Fruit fly (Drosophila melanogaster) whole organism, embryonic: Measurements from ENCODE around the gene Vti1a.

Experiments
- Atf-2 ChIP-seq: fragments of 200-800 bp; sonication (Bioruptor generic); optimal IDR thresholded peaks from 2 replicates; lab custom pipeline; 2016; ENCODE audit warnings: missing biosample characterization, missing genetic modification characterization
- Awh ChIP-seq: fragments of 200-800 bp; sonication (Bioruptor generic); IDR thresholded peaks from 2 replicates; pipeline ENCODE4, ENCODE4 v1.3.6; 2022; ENCODE audit warnings: missing biosample characterization, missing genetic modification characterization
- CG12299 ChIP-seq: fragments of 200-800 bp; sonication (Bioruptor generic); optimal IDR thresholded peaks from 2 replicates; lab custom pipeline; 2018; ENCODE audit warnings: missing biosample characterization, mild to moderate bottlenecking, missing genetic modification characterization
- CG12942 ChIP-seq: fragments of 200-800 bp; sonication (Bioruptor generic); optimal IDR thresholded peaks from 3 replicates; lab custom pipeline; 2016; ENCODE audit warnings: missing biosample characterization, missing genetic modification characterization
- CG13123 ChIP-seq: fragments of 200-800 bp; sonication (Bioruptor generic); optimal IDR thresholded peaks from 2 replicates; lab custom pipeline; 2016; ENCODE audit warnings: missing biosample characterization, missing genetic modification characterization
- CG1529 ChIP-seq: fragments of 200-800 bp; sonication (Bioruptor generic); optimal IDR thresholded peaks from 3 replicates; lab custom pipeline; 2018; ENCODE audit warnings: missing biosample characterization, missing genetic modification characterization
- CG1602 ChIP-seq: fragments of 200-800 bp; sonication (Bioruptor generic); optimal IDR thresholded peaks from 3 replicates; lab custom pipeline; 2016; ENCODE audit warnings: missing biosample characterization, missing genetic modification characterization
- CG17612 ChIP-seq: fragments of 200-800 bp; sonication (Bioruptor generic); IDR thresholded peaks from 2 replicates; pipeline ENCODE4 v1.3.6; 2022; ENCODE audit warnings: missing biosample characterization, missing genetic modification characterization
- CG18619 ChIP-seq: fragments of 200-800 bp; sonication (Bioruptor generic); optimal IDR thresholded peaks from 3 replicates; lab custom pipeline; 2017; ENCODE audit warnings: missing biosample characterization, mild to moderate bottlenecking, missing genetic modification characterization
- CG2202 ChIP-seq: fragments of 200-800 bp; sonication (Bioruptor generic); optimal IDR thresholded peaks from 2 replicates; lab custom pipeline; 2018; ENCODE audit warnings: missing biosample characterization, mild to moderate bottlenecking, missing genetic modification characterization
- CG2875 ChIP-seq: fragments of 200-800 bp; sonication (Bioruptor generic); optimal IDR thresholded peaks from 2 replicates; lab custom pipeline; 2017; ENCODE audit warnings: missing biosample characterization, mild to moderate bottlenecking, missing genetic modification characterization, missing genetic modification reagents
- CG31224 ChIP-seq: fragments of 200-800 bp; sonication (Bioruptor generic); IDR thresholded peaks from 2 replicates; pipeline ENCODE4 v1.3.6; 2022; ENCODE audit warnings: missing biosample characterization, missing genetic modification characterization
- CG32772 ChIP-seq: fragments of 200-800 bp; sonication (Bioruptor generic); IDR thresholded peaks from 2 replicates; pipeline ENCODE4 v1.3.6; 2022; ENCODE audit warnings: missing biosample characterization, missing genetic modification characterization
- CG3407 ChIP-seq: fragments of 200-800 bp; sonication (Bioruptor generic); optimal IDR thresholded peaks from 2 replicates; lab custom pipeline; 2018; ENCODE audit warnings: missing biosample characterization, mild to moderate bottlenecking, missing genetic modification characterization
- CG34422 ChIP-seq: fragments of 200-800 bp; sonication (Bioruptor generic); IDR thresholded peaks from 3 replicates; pipeline ENCODE4 v1.3.6; 2022; ENCODE audit warnings: missing biosample characterization, missing genetic modification characterization
- CG4360 ChIP-seq: fragments of 200-800 bp; sonication (Bioruptor generic); IDR thresholded peaks from 2 replicates; pipeline ENCODE4 v1.3.6; 2022; ENCODE audit warnings: missing biosample characterization, missing genetic modification characterization
- CG4730 ChIP-seq: fragments of 200-800 bp; sonication (Bioruptor generic); IDR thresholded peaks from 2 replicates; pipeline ENCODE4 v1.3.6; 2022; ENCODE audit warnings: missing biosample characterization, missing genetic modification characterization
- CG5180 ChIP-seq: fragments of 200-800 bp; sonication (Bioruptor generic); optimal IDR thresholded peaks from 3 replicates; lab custom pipeline; 2017; ENCODE audit warnings: missing biosample characterization, missing genetic modification characterization, mild to moderate bottlenecking, moderate library complexity, missing genetic modification reagents
- CG6175 ChIP-seq: fragments of 200-800 bp; sonication (Bioruptor generic); IDR thresholded peaks from 3 replicates; pipeline ENCODE4 v1.3.6; 2022; ENCODE audit warnings: missing biosample characterization, missing genetic modification characterization
- CG8281 ChIP-seq: fragments of 200-800 bp; sonication (Bioruptor generic); optimal IDR thresholded peaks from 2 replicates; lab custom pipeline; 2018; ENCODE audit warnings: missing biosample characterization, mild to moderate bottlenecking, missing genetic modification characterization, moderate library complexity
- CG9876 ChIP-seq: fragments of 200-800 bp; sonication (Bioruptor generic); optimal IDR thresholded peaks from 2 replicates; lab custom pipeline; 2016; ENCODE audit warnings: missing biosample characterization, missing genetic modification characterization
- D19A ChIP-seq: fragments of 200-800 bp; optimal IDR thresholded peaks from 3 replicates; lab custom pipeline; 2019; ENCODE audit warnings: missing biosample characterization, mild to moderate bottlenecking, missing genetic modification characterization, moderate library complexity
- Fer2 ChIP-seq: fragments of 200-800 bp; sonication (Bioruptor generic); optimal IDR thresholded peaks from 2 replicates; lab custom pipeline; 2018; ENCODE audit warnings: missing biosample characterization, mild to moderate bottlenecking, missing genetic modification characterization, moderate library complexity
- HLHmδ ChIP-seq: fragments of 200-800 bp; sonication (Bioruptor generic); optimal IDR thresholded peaks from 2 replicates; lab custom pipeline; 2018; ENCODE audit warnings: missing biosample characterization, mild to moderate bottlenecking, missing genetic modification characterization, moderate library complexity
- Hr51 ChIP-seq, 2 experiments: fragments of 200-800 bp; sonication (Bioruptor generic); optimal IDR thresholded peaks; 2 replicates in 1 of 2; 3 replicates in 1 of 2; lab custom pipeline; 2016 to 2018; ENCODE audit warnings: missing biosample characterization in 2 of 2, missing genetic modification characterization in 2 of 2, mild to moderate bottlenecking in 1 of 2, moderate library complexity in 1 of 2
- Lpt ChIP-seq: fragments of >200 bp; optimal IDR thresholded peaks from 2 replicates; lab custom pipeline; 2018; ENCODE audit warnings: missing biosample characterization, missing genetic modification characterization
- Max ChIP-seq: fragments of 200-800 bp; sonication (Bioruptor generic); optimal IDR thresholded peaks from 2 replicates; lab custom pipeline; 2016; ENCODE audit warnings: missing biosample characterization, mild to moderate bottlenecking, missing genetic modification characterization
- Oaz ChIP-seq: fragments of 200-800 bp; sonication (Bioruptor generic); IDR thresholded peaks from 2 replicates; pipeline ENCODE4 v1.3.6; 2022; ENCODE audit warnings: missing biosample characterization, missing genetic modification characterization
- al ChIP-seq: fragments of 200-800 bp; sonication (Bioruptor generic); IDR thresholded peaks from 2 replicates; pipeline ENCODE4 v1.3.6; 2022; ENCODE audit warnings: missing biosample characterization, missing genetic modification characterization
- ase ChIP-seq: fragments of 200-800 bp; sonication (Bioruptor generic); IDR thresholded peaks from 3 replicates; pipeline ENCODE4 v1.3.6; 2022; ENCODE audit warnings: missing biosample characterization, missing genetic modification characterization
- chif ChIP-seq, 2 experiments: fragments of 200-800 bp; sonication (Bioruptor generic); optimal IDR thresholded peaks; 3 replicates each; lab custom pipeline; 2016; ENCODE audit warnings: missing biosample characterization in 2 of 2, missing genetic modification characterization in 2 of 2
- crol ChIP-seq: fragments of 200-800 bp; sonication (Bioruptor generic); IDR thresholded peaks from 2 replicates; pipeline ENCODE4 v1.3.6; 2022; ENCODE audit warnings: missing biosample characterization, missing genetic modification characterization
- crp ChIP-seq, 2 experiments: fragments of 200-800 bp; sonication (Bioruptor generic); optimal IDR thresholded peaks; 2 replicates in 1 of 2; 3 replicates in 1 of 2; lab custom pipeline; 2017; ENCODE audit warnings: missing biosample characterization in 2 of 2, missing genetic modification characterization in 2 of 2, mild to moderate bottlenecking in 1 of 2, moderate library complexity in 1 of 2
- dimm ChIP-seq: fragments of 200-800 bp; sonication (Bioruptor generic); IDR thresholded peaks from 2 replicates; pipeline ENCODE4 v1.3.6; 2022; ENCODE audit warnings: missing biosample characterization, missing genetic modification characterization
- emc ChIP-seq: fragments of 200-800 bp; sonication (Bioruptor generic); optimal IDR thresholded peaks from 2 replicates; lab custom pipeline; 2016; ENCODE audit warnings: missing biosample characterization, missing genetic modification characterization
- exex ChIP-seq: fragments of 200-800 bp; sonication (Bioruptor generic); optimal IDR thresholded peaks from 4 replicates; lab custom pipeline; 2018; ENCODE audit warnings: missing biosample characterization, mild to moderate bottlenecking, missing genetic modification characterization, moderate library complexity
- gro ChIP-seq: fragments of 200-800 bp; sonication (Bioruptor generic); optimal IDR thresholded peaks from 2 replicates; lab custom pipeline; 2016; ENCODE audit warnings: missing biosample characterization, missing genetic modification characterization
- gsb ChIP-seq: fragments of 200-800 bp; sonication (Bioruptor generic); IDR thresholded peaks from 2 replicates; pipeline ENCODE4 v1.3.6; 2022; ENCODE audit warnings: missing biosample characterization, missing genetic modification characterization
- hth ChIP-seq: fragments of >200 bp; optimal IDR thresholded peaks from 2 replicates; lab custom pipeline; 2017; ENCODE audit warnings: inconsistent platforms
- ind ChIP-seq: fragments of 200-800 bp; sonication (Bioruptor generic); optimal IDR thresholded peaks from 3 replicates; lab custom pipeline; 2016; ENCODE audit warnings: missing biosample characterization, missing genetic modification characterization
- lov ChIP-seq, 2 experiments: fragments of 200-800 bp in 1 of 2; fragments of >200 bp in 1 of 2; sonication (Bioruptor generic) in 1 of 2; IDR thresholded peaks in 1 of 2; optimal IDR thresholded peaks in 1 of 2; 2 replicates in 1 of 2; 3 replicates in 1 of 2; pipeline versions ENCODE4 v1.3.6 to Lab custom; 2017 to 2022; ENCODE audit warnings: missing biosample characterization in 1 of 2, missing genetic modification characterization in 1 of 2
- maf-S ChIP-seq: fragments of 200-800 bp; sonication (Bioruptor generic); optimal IDR thresholded peaks from 2 replicates; lab custom pipeline; 2016; ENCODE audit warnings: missing biosample characterization, missing genetic modification characterization
- phol ChIP-seq: fragments of 200-800 bp; sonication (Bioruptor generic); optimal IDR thresholded peaks from 3 replicates; lab custom pipeline; 2018; ENCODE audit warnings: missing biosample characterization, mild to moderate bottlenecking, missing genetic modification characterization, moderate library complexity
- schlank ChIP-seq: fragments of 200-800 bp; sonication (Bioruptor generic); optimal IDR thresholded peaks from 2 replicates; lab custom pipeline; 2018; ENCODE audit warnings: missing biosample characterization, mild to moderate bottlenecking, missing genetic modification characterization
- seq ChIP-seq: fragments of 200-800 bp; sonication (Bioruptor generic); IDR thresholded peaks from 2 replicates; pipeline ENCODE4 v1.3.6; 2022; ENCODE audit warnings: missing biosample characterization, missing genetic modification characterization
- sim ChIP-seq: fragments of 200-800 bp; sonication (Bioruptor generic); IDR thresholded peaks from 2 replicates; pipeline ENCODE4 v1.3.6; 2022; ENCODE audit warnings: missing biosample characterization, missing genetic modification characterization
- slbo ChIP-seq: fragments of 200-800 bp; sonication (Bioruptor generic); IDR thresholded peaks from 2 replicates; pipeline ENCODE4 v1.3.6; 2022; ENCODE audit warnings: missing biosample characterization, missing genetic modification characterization
- sna ChIP-seq: fragments of 200-800 bp; sonication (Bioruptor generic); IDR thresholded peaks from 2 replicates; pipeline ENCODE4 v1.3.6; 2022; ENCODE audit warnings: missing biosample characterization, missing genetic modification characterization; ENCODE audit not compliant: partially characterized antibody
- sug ChIP-seq: fragments of 200-800 bp; optimal IDR thresholded peaks from 2 replicates; lab custom pipeline; 2019; ENCODE audit warnings: missing biosample characterization, mild to moderate bottlenecking, missing genetic modification characterization, moderate library complexity
- tap ChIP-seq: fragments of 200-800 bp; optimal IDR thresholded peaks from 3 replicates; lab custom pipeline; 2019; ENCODE audit warnings: missing biosample characterization, mild to moderate bottlenecking, missing genetic modification characterization, moderate library complexity
- tin ChIP-seq: fragments of 200-800 bp; sonication (Bioruptor generic); optimal IDR thresholded peaks from 3 replicates; lab custom pipeline; 2016; ENCODE audit warnings: missing biosample characterization, missing genetic modification characterization
- wdn ChIP-seq: fragments of 200-800 bp; sonication (Bioruptor generic); IDR thresholded peaks from 2 replicates; pipeline ENCODE4 v1.3.6; 2022; ENCODE audit warnings: missing biosample characterization, missing genetic modification characterization

Gene Vti1a

DNA sequence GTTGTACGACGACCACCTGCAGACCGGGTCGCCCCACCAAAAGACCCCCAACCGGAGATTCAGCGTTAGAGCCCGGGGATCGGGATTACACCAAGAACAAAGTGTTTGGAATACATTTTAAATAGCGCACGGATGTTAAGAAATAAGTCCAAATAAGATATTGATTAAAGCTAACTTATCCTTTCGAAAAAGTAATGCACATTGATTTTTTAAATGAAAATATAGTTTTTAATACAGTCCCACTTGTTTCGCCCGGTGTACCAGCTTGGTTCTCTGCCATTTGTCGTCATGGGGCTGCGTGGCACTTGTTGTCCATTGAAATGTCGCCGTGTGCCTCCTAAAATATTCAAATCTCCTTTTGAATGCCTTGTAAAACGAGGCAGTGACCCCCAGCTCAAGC lies 28.3 kb upstream of the Vti1a start (continued):
- TF ChIP-seq schlank (tag; lab: Kevin White, UChicago) (no peak), CG4730 (no peak), Awh (GFP tag; lab: Robert Waterston, UW) (no peak), Atf-2 (no peak), Fer2 (tag; lab: Kevin White, UChicago) (no peak), CG12942 (GFP tag; lab: Kevin White, UChicago) (no peak), tin (GFP tag; lab: Kevin White, UChicago) (no peak), CG18619 (GFP tag; lab: Kevin White, UChicago) (no peak), tap (tag; lab: Kevin White, UChicago) (no peak), chif (GFP tag; optimal IDR thresholded peaks at IDR 0.05; lab: Kevin White, UChicago) (peak in 1 of 2 experiments; percentile 35), CG4360 (GFP tag; lab: Robert Waterston, UW) (no peak), Hr51 (GFP tag; optimal IDR thresholded peaks at IDR 0.05; lab: Kevin White, UChicago) (no peak), CG2202 (tag; lab: Kevin White, UChicago) (no peak), lov (optimal IDR thresholded peaks at IDR 0.05; lab: Kevin White, UChicago) (no peak), lov (GFP tag; IDR thresholded peaks at IDR 0.05; lab: Robert Waterston, UW) (no peak), dimm (no peak), seq (GFP tag; lab: Robert Waterston, UW) (0 out of 2 replicates have a peak, but pooled peaks have one; percentile 19), al (GFP tag; lab: Robert Waterston, UW) (no peak), wdn (GFP tag; lab: Robert Waterston, UW) (no peak), CG2875 (GFP tag; lab: Kevin White, UChicago) (peak; percentile 62), ase (GFP tag; lab: Robert Waterston, UW) (no peak), CG32772 (GFP tag; lab: Robert Waterston, UW) (peak; percentile 28), gsb (no peak), gro (GFP tag; lab: Kevin White, UChicago) (no peak), sug (tag; lab: Kevin White, UChicago) (no peak), maf-S (GFP tag; lab: Kevin White, UChicago) (no peak), CG1529 (GFP tag; lab: Kevin White, UChicago) (no peak), HLHmδ (GFP tag; lab: Kevin White, UChicago) (no peak), ind (GFP tag; lab: Kevin White, UChicago) (no peak), hth (lab: Kevin White, UChicago) (no peak), CG17612 (no peak), emc (GFP tag; lab: Kevin White, UChicago) (no peak), CG31224 (no peak), exex (tag; lab: Kevin White, UChicago) (no peak), slbo (GFP tag; lab: Robert Waterston, UW) (no peak), CG3407 (GFP tag; lab: Kevin White, UChicago) (peak; percentile 29), Max (GFP tag; lab: Kevin White, UChicago) (no peak), Lpt (GFP tag; lab: Kevin White, UChicago) (no peak), D19A (tag; lab: Kevin White, UChicago) (peak; percentile 5), CG9876 (GFP tag; lab: Kevin White, UChicago) (no peak), CG13123 (GFP tag; lab: Kevin White, UChicago) (no peak), CG5180 (GFP tag; lab: Kevin White, UChicago) (no peak), Oaz (GFP tag; lab: Robert Waterston, UW) (no peak), crp (GFP tag; optimal IDR thresholded peaks at IDR 0.05; lab: Kevin White, UChicago) (no peak), CG12299 (tag; lab: Kevin White, UChicago) (no peak), CG34422 (no peak), CG6175 (no peak), CG1602 (GFP tag; lab: Kevin White, UChicago) (no peak), phol (tag; lab: Kevin White, UChicago) (peak; percentile 16), crol (GFP tag; lab: Robert Waterston, UW) (no peak), CG8281 (tag; lab: Kevin White, UChicago) (no peak), sim (GFP tag; lab: Robert Waterston, UW) (no peak), sna (no peak)
